Fruit fly (Drosophila melanogaster) ovary, adult (tissue): ENCODE data around the gene CG5608.
A peak's percentile ranks its signal among the peaks of the same experiment; 100 is the strongest.

Source experiments
- CG17801 ChIP-seq: fragments of 200-800 bp; optimal IDR thresholded peaks from 2 replicates; lab custom pipeline; 2019; ENCODE audit warnings: missing biosample characterization, mild to moderate bottlenecking, missing genetic modification characterization, moderate library complexity; ENCODE audit not compliant: partially characterized antibody

The CG5608 gene

DNA sequence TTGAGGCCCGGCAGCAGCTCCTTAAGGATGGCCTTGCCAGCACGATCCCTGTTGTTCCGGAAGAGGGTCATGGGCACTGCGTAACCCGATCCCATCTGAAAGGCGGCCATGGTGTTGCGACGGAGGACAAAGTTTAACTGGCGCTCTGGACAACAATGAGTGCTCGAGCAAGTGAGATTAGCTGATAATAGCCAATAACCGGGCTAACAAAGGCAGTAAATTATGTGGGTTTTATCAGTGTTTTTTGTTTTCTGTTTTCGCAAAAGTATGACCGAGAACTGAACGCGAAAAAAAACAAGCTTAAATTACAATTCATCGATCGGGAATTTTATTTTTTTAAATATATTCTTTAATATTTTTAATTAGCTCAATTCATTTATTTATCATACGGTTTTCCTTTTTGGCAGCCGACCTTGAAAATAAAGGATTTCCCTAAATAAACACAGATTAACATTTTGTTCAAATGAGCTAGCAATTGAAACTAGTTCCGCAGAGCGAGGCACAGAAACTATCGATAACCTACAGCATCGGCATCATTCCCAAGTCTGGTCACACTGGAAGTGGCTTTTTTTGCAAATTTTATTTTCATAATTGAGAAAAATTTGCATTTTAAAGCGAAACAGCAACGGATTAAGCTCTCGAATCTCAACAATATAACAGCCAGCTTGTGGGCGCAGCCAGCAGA lies 51.7 kb downstream of the CG5608 start, which contains the start of the genes Dip-C and pps:
Gene Dip-C (minus strand): TSS at position 486 of the 685 bp plus-strand sequence.
Gene pps (plus strand): TSS at position 555 of the 685 bp plus-strand sequence.
- peak; percentile 41 for TF ChIP-seq CG17801
